Worm (Caenorhabditis elegans) whole organism, L4 larva: ENCODE measurements around the gene K07F5.6.
A peak's percentile ranks its signal among the peaks of the same experiment; 100 is the strongest.

Source experiments
- Y105C5A.15 ChIP-seq: fragments of 200-800 bp; sonication (Bioruptor generic); IDR thresholded peaks from 2 replicates; pipeline ENCODE4 v1.3.6; 2022; ENCODE audit warnings: missing genetic modification characterization, missing compliant biosample characterization
- ZK337.2 ChIP-seq: fragments of 200-800 bp; sonication (Bioruptor generic); IDR thresholded peaks from 2 replicates; pipeline ENCODE4 v1.3.6; 2022; ENCODE audit warnings: missing genetic modification reagents, missing genetic modification characterization, missing compliant biosample characterization
- aha-1 ChIP-seq: fragments of 150-350 bp; peaks from one replicate; lab custom pipeline; 2014; ENCODE audit warnings: missing biosample characterization, missing genetic modification characterization
- cey-2 ChIP-seq: sonication (generic microtip); optimal IDR thresholded peaks from 3 replicates; lab custom pipeline; 2017; ENCODE audit warnings: missing genetic modification characterization, mild to moderate bottlenecking, missing compliant biosample characterization, antibody characterized with exemption, borderline replicate concordance; ENCODE audit not compliant: insufficient read depth
- dpl-1 ChIP-seq: fragments of 150-350 bp; optimal IDR thresholded peaks from 2 replicates; lab custom pipeline; 2014; ENCODE audit warnings: missing biosample characterization, missing genetic modification reagents, missing genetic modification characterization
- egl-27 ChIP-seq: sonication (generic microtip); optimal IDR thresholded peaks from 3 replicates; lab custom pipeline; 2017; ENCODE audit warnings: missing biosample characterization, missing genetic modification reagents, missing genetic modification characterization
- egl-43 ChIP-seq: fragments of 200-800 bp; sonication (Bioruptor generic); IDR thresholded peaks from 2 replicates; pipeline ENCODE4 v1.3.6; 2022; ENCODE audit warnings: missing genetic modification reagents, missing genetic modification characterization, missing compliant biosample characterization
- fkh-10 ChIP-seq: fragments of 150-350 bp; optimal IDR thresholded peaks from 2 replicates; lab custom pipeline; 2014; ENCODE audit warnings: missing biosample characterization, missing genetic modification reagents, missing genetic modification characterization
- gei-8 ChIP-seq: fragments of 200-800 bp; sonication (Bioruptor generic); optimal IDR thresholded peaks from 2 replicates; lab custom pipeline; 2018; ENCODE audit warnings: mild to moderate bottlenecking, missing genetic modification characterization, missing compliant biosample characterization
- hlh-11 ChIP-seq: fragments of 200-800 bp; sonication (Bioruptor generic); optimal IDR thresholded peaks from 2 replicates; lab custom pipeline; 2018; ENCODE audit warnings: mild to moderate bottlenecking, missing genetic modification characterization, missing compliant biosample characterization
- lim-7 ChIP-seq: fragments of 200-800 bp; sonication (Bioruptor generic); IDR thresholded peaks from 2 replicates; pipeline ENCODE4 v1.3.6; 2022; ENCODE audit warnings: missing genetic modification characterization, missing compliant biosample characterization
- lin-29 ChIP-seq: fragments of 200-800 bp; sonication (Bioruptor generic); IDR thresholded peaks from 2 replicates; pipeline ENCODE4 v1.3.6; 2022; ENCODE audit warnings: missing genetic modification reagents, missing genetic modification characterization, missing compliant biosample characterization
- lin-38 ChIP-seq: fragments of 200-800 bp; sonication (Bioruptor generic); IDR thresholded peaks from 2 replicates; pipeline ENCODE4 v1.3.6; 2022; ENCODE audit warnings: missing genetic modification reagents, missing genetic modification characterization, missing compliant biosample characterization
- lsy-2 ChIP-seq, 2 experiments: fragments of 150-350 bp in 1 of 2; sonication (generic microtip) in 1 of 2; optimal IDR thresholded peaks; 2 replicates each; lab custom pipeline; 2014 to 2017; ENCODE audit warnings: missing biosample characterization in 2 of 2, missing genetic modification characterization in 2 of 2
- madf-5 ChIP-seq, 2 experiments: fragments of 200-800 bp; sonication (Bioruptor generic); IDR thresholded peaks; 2 replicates each; pipeline ENCODE4 v1.3.6; 2022; ENCODE audit warnings: missing compliant biosample characterization in 2 of 2, missing genetic modification characterization in 2 of 2
- mdl-1 ChIP-seq, 2 experiments: fragments of 150-350 bp in 1 of 2; sonication (generic microtip) in 1 of 2; optimal IDR thresholded peaks; 2 replicates each; lab custom pipeline; 2014 to 2017; ENCODE audit warnings: missing biosample characterization in 2 of 2, missing genetic modification characterization in 2 of 2
- mxl-3 ChIP-seq: fragments of 200-800 bp; sonication (Bioruptor generic); optimal IDR thresholded peaks from 2 replicates; lab custom pipeline; 2018; ENCODE audit warnings: mild to moderate bottlenecking, missing genetic modification characterization, missing compliant biosample characterization
- nhr-10 ChIP-seq: fragments of 150-350 bp; optimal IDR thresholded peaks from 2 replicates; lab custom pipeline; 2014; ENCODE audit warnings: missing biosample characterization, missing genetic modification characterization
- nhr-11 ChIP-seq: fragments of 150-350 bp; optimal IDR thresholded peaks from 2 replicates; lab custom pipeline; 2014; ENCODE audit warnings: missing biosample characterization, missing genetic modification characterization
- nhr-111 ChIP-seq: fragments of 200-800 bp; sonication (Bioruptor generic); optimal IDR thresholded peaks from 2 replicates; lab custom pipeline; 2018; ENCODE audit warnings: mild to moderate bottlenecking, missing genetic modification characterization, missing compliant biosample characterization
- nhr-237 ChIP-seq: sonication (generic microtip); optimal IDR thresholded peaks from 2 replicates; lab custom pipeline; 2017; ENCODE audit warnings: missing biosample characterization, missing genetic modification characterization
- nhr-25 ChIP-seq: sonication (generic microtip); optimal IDR thresholded peaks from 2 replicates; lab custom pipeline; 2017; ENCODE audit warnings: missing genetic modification characterization, mild to moderate bottlenecking, missing compliant biosample characterization, antibody characterized with exemption, moderate library complexity, borderline replicate concordance; ENCODE audit not compliant: insufficient read depth
- nhr-42 ChIP-seq: fragments of 200-800 bp; sonication (Bioruptor generic); IDR thresholded peaks from 2 replicates; pipeline ENCODE4 v1.3.6; 2022; ENCODE audit warnings: missing genetic modification characterization, missing compliant biosample characterization
- nhr-48 ChIP-seq: sonication (generic microtip); optimal IDR thresholded peaks from 2 replicates; lab custom pipeline; 2016; ENCODE audit warnings: mild to moderate bottlenecking, missing genetic modification characterization, missing compliant biosample characterization
- nhr-6 ChIP-seq: fragments of 150-350 bp; optimal IDR thresholded peaks from 2 replicates; lab custom pipeline; 2014; ENCODE audit warnings: missing biosample characterization, missing genetic modification characterization
- nhr-77 ChIP-seq: fragments of 150-350 bp; optimal IDR thresholded peaks from 2 replicates; lab custom pipeline; 2014; ENCODE audit warnings: missing biosample characterization, missing genetic modification characterization
- rbr-2 ChIP-seq: sonication (generic microtip); optimal IDR thresholded peaks from 2 replicates; lab custom pipeline; 2016; ENCODE audit warnings: missing genotype, missing genetic modification characterization, missing compliant biosample characterization
- set-16 ChIP-seq: fragments of 200-800 bp; sonication (Bioruptor generic); IDR thresholded peaks from 2 replicates; pipeline ENCODE4 v1.3.6; 2022; ENCODE audit warnings: missing genetic modification reagents, missing genetic modification characterization, missing compliant biosample characterization
- snpc-1.2 ChIP-seq: fragments of 200-800 bp; sonication (Bioruptor generic); IDR thresholded peaks from 2 replicates; pipeline ENCODE4 v1.3.6; 2022; ENCODE audit warnings: missing genetic modification reagents, missing genetic modification characterization, missing compliant biosample characterization
- zfp-2 ChIP-seq: sonication (generic microtip); optimal IDR thresholded peaks from 2 replicates; lab custom pipeline; 2016; ENCODE audit warnings: mild to moderate bottlenecking, missing genetic modification characterization, missing compliant biosample characterization
- zip-11 ChIP-seq: fragments of 200-800 bp; sonication (Bioruptor generic); IDR thresholded peaks from 2 replicates; pipeline ENCODE4 v1.3.6; 2022; ENCODE audit warnings: missing genetic modification characterization, missing compliant biosample characterization

K07F5.6 gene

DNA sequence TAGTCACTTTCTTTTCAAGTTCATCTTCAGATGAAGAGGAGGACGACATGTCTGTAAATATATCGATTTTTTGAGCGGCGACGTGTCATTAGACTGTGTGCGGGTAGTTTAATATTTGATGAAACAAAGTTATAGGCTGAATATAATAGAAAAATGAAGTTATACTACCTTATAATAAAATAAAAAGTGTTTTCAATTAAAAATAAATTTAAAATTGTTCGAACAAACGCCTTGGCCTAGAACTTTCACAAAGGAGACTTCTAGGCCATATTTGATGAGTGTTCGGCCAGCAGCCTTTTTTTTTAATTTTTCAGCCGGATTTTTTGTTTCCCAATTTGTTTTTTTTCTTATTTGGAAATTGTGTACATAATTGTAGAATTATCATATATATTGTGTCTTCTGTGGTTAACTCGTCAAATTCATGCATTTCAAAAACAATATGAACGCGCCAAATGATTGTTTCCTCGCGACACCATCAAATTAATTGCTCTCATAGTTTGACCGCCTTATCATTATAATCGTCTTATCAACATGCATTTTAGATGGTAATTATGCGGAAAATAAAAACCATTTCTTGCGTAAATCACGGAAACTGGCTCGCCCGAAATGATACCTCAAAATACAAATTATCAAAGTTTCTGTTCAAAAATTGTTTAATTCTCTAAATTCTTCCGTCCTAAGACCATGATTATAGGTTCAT lies 49.0 kb downstream of the K07F5.6 start, which contains the start of gene T13F2.2 (continued):
- TF ChIP-seq Y105C5A.15, result no peak
- TF ChIP-seq gei-8 (GFP tag; lab: Kevin White, UChicago), result no peak
- no peak for TF ChIP-seq snpc-1.2 (GFP tag; lab: Robert Waterston, UW)
- TF ChIP-seq nhr-77 (tag; lab: Kevin White, UChicago), result peak; percentile 11
- no peak for TF ChIP-seq rbr-2 (tag; lab: Kevin White, UChicago)
- no peak for TF ChIP-seq nhr-6 (tag; lab: Kevin White, UChicago)
- 0 out of 2 replicates have a peak, but pooled peaks have one; percentile 16 for TF ChIP-seq lin-38 (GFP tag; lab: Robert Waterston, UW)
- no peak for TF ChIP-seq zip-11 (GFP tag; lab: Robert Waterston, UW)
- peak in 1 of 2 experiments; percentile 15 for TF ChIP-seq lsy-2 (tag; optimal IDR thresholded peaks at IDR 0.05; lab: Kevin White, UChicago)
- TF ChIP-seq nhr-42 (GFP tag; lab: Robert Waterston, UW), result no peak
- TF ChIP-seq nhr-111 (GFP tag; lab: Kevin White, UChicago), result no peak
- no peak for TF ChIP-seq egl-43 (GFP tag; lab: Robert Waterston, UW)

DNA sequence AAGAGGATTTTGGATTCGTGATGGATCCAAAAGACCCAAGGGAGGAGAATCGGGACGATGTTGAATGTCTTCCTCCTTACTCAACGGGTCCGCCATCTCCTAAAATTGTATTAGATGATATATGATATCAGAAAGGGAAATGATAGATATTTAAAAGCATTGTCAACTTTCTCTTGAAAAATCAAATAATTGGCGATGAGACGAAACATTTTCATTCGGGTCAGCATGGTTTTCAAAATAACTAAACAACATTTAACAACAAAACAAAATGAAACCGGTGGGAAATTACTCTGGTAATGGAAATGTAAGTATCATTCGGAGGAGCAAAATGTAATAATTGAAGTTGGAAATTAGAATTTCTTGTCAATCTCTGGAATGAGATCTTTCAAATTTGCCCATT lies 50.0 kb downstream of the K07F5.6 start, which contains the start of gene pis-1:
TSS of gene pis-1 (minus strand) at position 101 of the 400 bp plus-strand sequence.
- TF ChIP-seq nhr-237 (no peak), mxl-3 (GFP tag; lab: Kevin White, UChicago) (no peak), nhr-42 (GFP tag; lab: Robert Waterston, UW) (no peak), dpl-1 (GFP tag; lab: Kevin White, UChicago) (no peak), madf-5 (GFP tag; IDR thresholded peaks at IDR 0.05; lab: Robert Waterston, UW) (no peak)

DNA sequence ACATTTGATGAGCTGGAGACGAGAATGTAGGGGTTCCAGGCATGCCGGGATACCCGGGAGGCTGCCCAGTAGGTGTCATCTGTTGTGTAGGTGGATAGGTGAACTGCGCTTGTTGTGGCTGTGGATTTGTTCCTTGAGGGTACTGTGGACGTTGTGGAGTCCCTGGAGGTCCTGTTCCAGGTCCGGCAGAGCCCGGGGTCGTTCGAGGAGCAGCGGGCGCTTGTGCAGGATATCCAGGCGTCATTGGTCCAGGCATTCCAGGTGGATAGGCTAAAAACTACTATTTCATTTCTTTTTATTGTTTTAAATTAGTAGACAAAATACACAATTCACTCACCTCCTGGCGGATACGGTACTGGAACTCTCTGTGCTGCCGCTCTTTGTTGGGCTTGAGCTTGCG lies 51.2 kb downstream of the K07F5.6 start:
- TF ChIP-seq hlh-11, result no peak
- TF ChIP-seq mdl-1 (tag; optimal IDR thresholded peaks at IDR 0.05; lab: Kevin White, UChicago), result no peak
- TF ChIP-seq zfp-2 (tag; lab: Kevin White, UChicago), result no peak
- TF ChIP-seq nhr-48 (tag; lab: Kevin White, UChicago), result no peak
- TF ChIP-seq fkh-10 (GFP tag; lab: Kevin White, UChicago), result no peak
- no peak for TF ChIP-seq lim-7 (GFP tag; lab: Robert Waterston, UW)
- TF ChIP-seq ZK337.2 (GFP tag; lab: Robert Waterston, UW), result no peak
- no peak for TF ChIP-seq egl-27 (tag; lab: Kevin White, UChicago)
- no peak for TF ChIP-seq nhr-10 (tag; lab: Kevin White, UChicago)
- TF ChIP-seq cey-2 (tag; lab: Kevin White, UChicago), result no peak
- TF ChIP-seq set-16 (GFP tag; lab: Robert Waterston, UW), result peak; percentile 65
- TF ChIP-seq nhr-25 (tag; lab: Kevin White, UChicago), result no peak
- no peak for TF ChIP-seq lin-29
- TF ChIP-seq nhr-11, result no peak
- TF ChIP-seq aha-1, result peak; percentile 52
- no peak for TF ChIP-seq lin-38 (GFP tag; lab: Robert Waterston, UW)
